Fruit fly (Drosophila melanogaster): ENCODE data around the gene CG46306.

Gene CG46306

dm6 chrX:16814351-16814750 lies 21.0 kb downstream of the CG46306 start (continued):
- peak; percentile 20 for TF ChIP-seq CG7839 (tag; optimal IDR thresholded peaks at IDR 0.05)
- peak; percentile 3 for TF ChIP-seq CG17359 (tag; optimal IDR thresholded peaks at IDR 0.05)
- TF ChIP-seq croc (GFP tag; conservative IDR thresholded peaks at IDR 0.05): no peak
- peak in 1 of 2 experiments; percentile 20 for TF ChIP-seq Hr51 (GFP tag; optimal IDR thresholded peaks at IDR 0.05)
- TF ChIP-seq dmrt99B (tag; optimal IDR thresholded peaks at IDR 0.05): peak; percentile 46
- TF ChIP-seq CG6272 (GFP tag; IDR thresholded peaks at IDR 0.05): no peak
- TF ChIP-seq Ets65A (GFP tag): peak; percentile 57
- TF ChIP-seq mam (GFP tag; optimal IDR thresholded peaks at IDR 0.05): no peak
- TF ChIP-seq CG9727 (GFP tag; optimal IDR thresholded peaks at IDR 0.05): no peak

DNA sequence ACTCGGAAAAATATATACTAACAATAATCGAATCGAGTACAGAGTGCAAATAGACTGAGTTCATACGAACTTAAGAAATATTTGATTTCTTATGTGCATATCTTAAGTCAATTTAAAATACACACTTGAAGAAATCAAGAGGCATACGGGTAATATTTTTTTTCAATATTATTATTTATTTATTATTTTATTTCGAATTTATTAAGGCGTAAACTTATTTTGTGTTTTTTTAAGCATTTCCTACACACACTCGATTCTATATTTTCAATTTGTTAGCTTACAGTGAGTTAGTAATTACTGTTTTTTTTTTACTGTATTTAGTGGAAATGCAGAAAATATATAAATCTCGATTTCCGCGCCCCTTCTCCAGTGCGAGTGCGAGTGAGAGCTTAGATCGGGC lies 22.1 kb downstream of the CG46306 start:
- peak; percentile 36 for TF ChIP-seq fd96Cb (tag; optimal IDR thresholded peaks at IDR 0.05)
- TF ChIP-seq CG17359 (tag; optimal IDR thresholded peaks at IDR 0.05): peak; percentile 43
- TF ChIP-seq CG9727 (GFP tag; optimal IDR thresholded peaks at IDR 0.05): peak; percentile 11
- peak; percentile 46 for TF ChIP-seq Sox102F (GFP tag; optimal IDR thresholded peaks at IDR 0.05)
- TF ChIP-seq CG11456 (GFP tag; IDR thresholded peaks at IDR 0.05): 0 out of 3 replicates have a peak, but pooled peaks have one; percentile 50
- TF ChIP-seq CG31441 (GFP tag; IDR thresholded peaks at IDR 0.05): peak; percentile 46; the same call in 1 of the 2 replicates
- TF ChIP-seq CG10366 (GFP tag; IDR thresholded peaks at IDR 0.05): peak; percentile 10; the same call in 1 of the 2 replicates
- peak; percentile 8 for TF ChIP-seq Nf-YC (tag; optimal IDR thresholded peaks at IDR 0.05)
- no peak for TF ChIP-seq pan (optimal IDR thresholded peaks at IDR 0.05)
- peak in 1 of 2 experiments; percentile 39 for TF ChIP-seq pan (GFP tag; optimal IDR thresholded peaks at IDR 0.05 in 1 of 2, IDR thresholded peaks at IDR 0.05 in 1 of 2)
- TF ChIP-seq CG7963 (GFP tag; IDR thresholded peaks at IDR 0.05; ENCODE audit: partially characterized antibody): no peak
- TF ChIP-seq Blimp-1 (GFP tag; optimal IDR thresholded peaks at IDR 0.05): peak; percentile 33
- TF ChIP-seq grau (tag; optimal IDR thresholded peaks at IDR 0.05): peak; percentile 35
- TF ChIP-seq chinmo (GFP tag; IDR thresholded peaks at IDR 0.05; ENCODE audit: partially characterized antibody): no peak
- TF ChIP-seq CG30403 (GFP tag; optimal IDR thresholded peaks at IDR 0.05): peak; percentile 13
- peak; percentile 17 for TF ChIP-seq Hr3 (GFP tag; optimal IDR thresholded peaks at IDR 0.05)
- TF ChIP-seq CG18262 (tag; optimal IDR thresholded peaks at IDR 0.05): peak; percentile 37
- no peak for TF ChIP-seq CG7271 (tag; optimal IDR thresholded peaks at IDR 0.05)
- peak; percentile 48; the same call in 2 of the 3 replicates for TF ChIP-seq CG17361 (GFP tag; IDR thresholded peaks at IDR 0.05)
- no peak for TF ChIP-seq CG17328 (GFP tag; IDR thresholded peaks at IDR 0.05)
- TF ChIP-seq CG3726 (GFP tag; IDR thresholded peaks at IDR 0.05): no peak
- peak; percentile 14 for TF ChIP-seq CG10267 (tag; optimal IDR thresholded peaks at IDR 0.05)
- TF ChIP-seq gem (tag; optimal IDR thresholded peaks at IDR 0.05): peak; percentile 59
- no peak for TF ChIP-seq chif (GFP tag; optimal IDR thresholded peaks at IDR 0.05)
- no peak for TF ChIP-seq CG3281 (GFP tag; optimal IDR thresholded peaks at IDR 0.05)
- peak; percentile 7 for TF ChIP-seq CG9437 (GFP tag; optimal IDR thresholded peaks at IDR 0.05)
- TF ChIP-seq Asciz (GFP tag; optimal IDR thresholded peaks at IDR 0.05): peak; percentile 3
- TF ChIP-seq CG9797 (GFP tag; optimal IDR thresholded peaks at IDR 0.05): no peak
- peak; percentile 48 for TF ChIP-seq Sox100B (GFP tag; optimal IDR thresholded peaks at IDR 0.05)
- TF ChIP-seq CG17829 (tag; optimal IDR thresholded peaks at IDR 0.05): no peak
- TF ChIP-seq dysf (GFP tag; IDR thresholded peaks at IDR 0.05): peak; percentile 41; the same call in 1 of the 3 replicates
- TF ChIP-seq CG32532 (GFP tag; IDR thresholded peaks at IDR 0.05): no peak
- TF ChIP-seq CG11695 (GFP tag; IDR thresholded peaks at IDR 0.05): peak; percentile 50; the same call in 1 of the 3 replicates
- TF ChIP-seq CG6689 (GFP tag; IDR thresholded peaks at IDR 0.05): peak; percentile 57
- TF ChIP-seq crol (GFP tag; IDR thresholded peaks at IDR 0.05): no peak
- TF ChIP-seq phol (tag; optimal IDR thresholded peaks at IDR 0.05): peak; percentile 39
- TF ChIP-seq CG5245 (GFP tag; optimal IDR thresholded peaks at IDR 0.05): no peak
- TF ChIP-seq CG11398 (GFP tag; optimal IDR thresholded peaks at IDR 0.05): no peak
- TF ChIP-seq CG2678 (tag; optimal IDR thresholded peaks at IDR 0.05): peak; percentile 51
- TF ChIP-seq CG9932 (GFP tag; IDR thresholded peaks at IDR 0.05): no peak
- no peak for TF ChIP-seq Ravus (GFP tag; IDR thresholded peaks at IDR 0.05)
- TF ChIP-seq nmo (GFP tag; optimal IDR thresholded peaks at IDR 0.05): peak; percentile 48

All from whole organism, embryonic.